Fruit fly (Drosophila melanogaster): ENCODE measurements around the gene CtsK1.

Gene CtsK1

DNA sequence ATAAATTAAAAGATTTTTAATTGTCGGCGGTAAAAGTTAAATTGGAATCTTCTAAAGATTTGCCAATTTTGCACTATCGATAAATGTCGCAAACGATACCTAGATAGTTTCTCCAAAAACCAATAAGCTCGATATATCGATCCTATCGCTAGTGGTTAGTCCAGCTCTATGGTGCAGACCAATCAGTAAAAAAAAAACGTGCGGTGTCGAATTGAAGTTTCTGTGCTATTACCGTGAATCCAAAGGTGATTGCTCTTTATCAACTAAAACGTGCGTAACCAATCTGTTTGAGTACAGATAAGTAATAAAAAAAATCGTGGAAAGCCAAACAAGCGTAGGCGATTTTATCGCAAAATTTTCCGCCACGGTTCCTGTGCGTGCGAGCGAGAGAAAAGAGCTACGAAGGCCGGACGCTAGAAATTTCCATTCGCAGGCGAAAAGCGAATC, 42.9 kb downstream of the CtsK1 start, which contains the start of gene Hsp110 (continued):
- TF ChIP-seq Med (GFP tag) (peak; percentile 89), crp (GFP tag; optimal IDR thresholded peaks at IDR 0.05) (no peak), B-H2 (GFP tag; optimal IDR thresholded peaks at IDR 0.05) (peak; percentile 45), CG17829 (tag; optimal IDR thresholded peaks at IDR 0.05) (peak; percentile 52), CG15011 (GFP tag; optimal IDR thresholded peaks at IDR 0.05) (no peak), CG1832 (GFP tag; optimal IDR thresholded peaks at IDR 0.05) (peak; percentile 60), CG17328 (GFP tag; IDR thresholded peaks at IDR 0.05) (peak; percentile 25; the same call in 1 of the 2 replicates), CG2678 (tag; optimal IDR thresholded peaks at IDR 0.05) (peak; percentile 7), CG12769 (tag; optimal IDR thresholded peaks at IDR 0.05) (no peak), CTCF (GFP tag; optimal IDR thresholded peaks at IDR 0.05) (peak; percentile 9), pan (optimal IDR thresholded peaks at IDR 0.05) (no peak), pan (GFP tag; optimal IDR thresholded peaks at IDR 0.05 in 1 of 2, IDR thresholded peaks at IDR 0.05 in 1 of 2) (no peak), CG6254 (GFP tag; optimal IDR thresholded peaks at IDR 0.05) (peak; percentile 56), CG15269 (tag; optimal IDR thresholded peaks at IDR 0.05) (no peak), Elba2 (GFP tag; optimal IDR thresholded peaks at IDR 0.05) (peak; percentile 81), CG10654 (GFP tag; optimal IDR thresholded peaks at IDR 0.05) (no peak), Ptx1 (GFP tag; IDR thresholded peaks at IDR 0.05) (no peak), gem (tag; optimal IDR thresholded peaks at IDR 0.05) (peak; percentile 24), fd102C (GFP tag; optimal IDR thresholded peaks at IDR 0.05) (no peak), cato (GFP tag; optimal IDR thresholded peaks at IDR 0.05; ENCODE audit: borderline replicate concordance) (no peak), crc (GFP tag; optimal IDR thresholded peaks at IDR 0.05) (no peak), CHES-1-like (GFP tag; optimal IDR thresholded peaks at IDR 0.05) (peak; percentile 74), CG42726 (GFP tag; IDR thresholded peaks at IDR 0.05; ENCODE audit: partially characterized antibody) (peak; percentile 99), tna (GFP tag; IDR thresholded peaks at IDR 0.05; ENCODE audit: partially characterized antibody) (peak; percentile 99), chn (GFP tag; optimal IDR thresholded peaks at IDR 0.05) (peak; percentile 45), wek (GFP tag; optimal IDR thresholded peaks at IDR 0.05) (no peak), kah (GFP tag; optimal IDR thresholded peaks at IDR 0.05) (no peak), Ets65A (GFP tag) (peak; percentile 44), Dad (GFP tag; optimal IDR thresholded peaks at IDR 0.05) (peak; percentile 8), pho (GFP tag; optimal IDR thresholded peaks at IDR 0.05) (peak; percentile 10), rib (GFP tag; IDR thresholded peaks at IDR 0.05) (peak; percentile 81), CG4360 (GFP tag; IDR thresholded peaks at IDR 0.05) (no peak), CG2712 (tag; optimal IDR thresholded peaks at IDR 0.05) (peak; percentile 42), CG8388 (GFP tag; optimal IDR thresholded peaks at IDR 0.05) (no peak), mam (GFP tag; optimal IDR thresholded peaks at IDR 0.05) (no peak), CG4617 (GFP tag; optimal IDR thresholded peaks at IDR 0.05; ENCODE audit: borderline replicate concordance) (peak; percentile 71), CG18262 (tag; optimal IDR thresholded peaks at IDR 0.05) (no peak), eve (GFP tag; optimal IDR thresholded peaks at IDR 0.05) (no peak), CG8281 (tag; optimal IDR thresholded peaks at IDR 0.05) (no peak), PHDP (tag; optimal IDR thresholded peaks at IDR 0.05) (peak; percentile 10), zen2 (GFP tag; IDR thresholded peaks at IDR 0.05; ENCODE audit: partially characterized antibody) (peak; percentile 99), phol (tag; optimal IDR thresholded peaks at IDR 0.05) (peak; percentile 34), pita (GFP tag; optimal IDR thresholded peaks at IDR 0.05) (no peak), MESR4 (GFP tag; optimal IDR thresholded peaks at IDR 0.05) (peak; percentile 45), Oli (tag; optimal IDR thresholded peaks at IDR 0.05) (no peak), psq (GFP tag; optimal IDR thresholded peaks at IDR 0.05) (no peak), trh (GFP tag; optimal IDR thresholded peaks at IDR 0.05) (no peak), Meics (GFP tag; optimal IDR thresholded peaks at IDR 0.05) (peak; percentile 20), CG13287 (GFP tag; IDR thresholded peaks at IDR 0.05; ENCODE audit: partially characterized antibody) (peak; percentile 99), ash1 (GFP tag; optimal IDR thresholded peaks at IDR 0.05) (no peak), sr (GFP tag; IDR thresholded peaks at IDR 0.05) (no peak)

Measured in whole organism, embryonic.